Worm (Caenorhabditis elegans) whole organism, mixed stage, embryonic: ENCODE data around the gene T06E8.2.
A peak's percentile ranks its signal among the peaks of the same experiment; 100 is the strongest.

Experiments used
- M03D4.4 ChIP-seq: sonication (generic microtip); optimal IDR thresholded peaks from 2 replicates; lab custom pipeline; 2017; ENCODE audit warnings: mild to moderate bottlenecking, missing genetic modification characterization, missing compliant biosample characterization
- bed-3 ChIP-seq: fragments of 200-800 bp; sonication (Bioruptor generic); optimal IDR thresholded peaks from 3 replicates; lab custom pipeline; 2018; ENCODE audit warnings: mild to moderate bottlenecking, missing genetic modification characterization, moderate library complexity, missing compliant biosample characterization
- blmp-1 ChIP-seq: fragments of 150-350 bp; optimal IDR thresholded peaks from 2 replicates; lab custom pipeline; 2014; ENCODE audit warnings: missing biosample characterization, missing genetic modification characterization
- ceh-39 ChIP-seq: fragments of 150-350 bp; optimal IDR thresholded peaks from 2 replicates; lab custom pipeline; 2014; ENCODE audit warnings: missing biosample characterization, missing genetic modification characterization
- ceh-43 ChIP-seq: fragments of 200-800 bp; sonication (Bioruptor generic); optimal IDR thresholded peaks from 2 replicates; lab custom pipeline; 2018; ENCODE audit warnings: mild to moderate bottlenecking, missing genetic modification characterization, moderate library complexity, missing compliant biosample characterization
- ceh-83 ChIP-seq: fragments of 200-800 bp; sonication (Bioruptor generic); optimal IDR thresholded peaks from 2 replicates; lab custom pipeline; 2018; ENCODE audit warnings: mild to moderate bottlenecking, missing genetic modification characterization, missing compliant biosample characterization
- ces-1 ChIP-seq: fragments of 150-350 bp; optimal IDR thresholded peaks from 2 replicates; lab custom pipeline; 2014; ENCODE audit warnings: missing biosample characterization, missing genetic modification reagents, missing genetic modification characterization
- cnd-1 ChIP-seq: fragments of 200-800 bp; sonication (Bioruptor generic); optimal IDR thresholded peaks from 2 replicates; lab custom pipeline; 2018; ENCODE audit warnings: mild to moderate bottlenecking, missing genetic modification characterization, missing compliant biosample characterization
- drap-1 ChIP-seq: fragments of 200-800 bp; sonication (Bioruptor generic); optimal IDR thresholded peaks from 3 replicates; lab custom pipeline; 2018; ENCODE audit warnings: mild to moderate bottlenecking, missing genetic modification characterization, missing compliant biosample characterization
- elt-3 ChIP-seq: fragments of 150-350 bp; optimal IDR thresholded peaks from 2 replicates; lab custom pipeline; 2014; ENCODE audit warnings: missing biosample characterization, missing genetic modification characterization
- ham-2 ChIP-seq: fragments of 200-800 bp; sonication (Bioruptor generic); optimal IDR thresholded peaks from 2 replicates; lab custom pipeline; 2018; ENCODE audit warnings: mild to moderate bottlenecking, missing genetic modification characterization, missing compliant biosample characterization
- hlh-1 ChIP-seq: fragments of 150-350 bp; optimal IDR thresholded peaks from 2 replicates; lab custom pipeline; 2014; ENCODE audit warnings: missing biosample characterization, missing genetic modification reagents, missing genetic modification characterization
- lin-13 ChIP-seq: fragments of 150-350 bp; optimal IDR thresholded peaks from 2 replicates; lab custom pipeline; 2014; ENCODE audit warnings: missing biosample characterization, missing genetic modification characterization
- lin-32 ChIP-seq: fragments of 200-800 bp; sonication (Bioruptor generic); optimal IDR thresholded peaks from 2 replicates; lab custom pipeline; 2018; ENCODE audit warnings: mild to moderate bottlenecking, missing genetic modification characterization, missing compliant biosample characterization
- lsy-2 ChIP-seq: fragments of 150-350 bp; optimal IDR thresholded peaks from 2 replicates; lab custom pipeline; 2014; ENCODE audit warnings: missing biosample characterization, missing genetic modification characterization
- mab-5 ChIP-seq: fragments of 150-350 bp; optimal IDR thresholded peaks from 2 replicates; lab custom pipeline; 2014; ENCODE audit warnings: missing biosample characterization, missing genetic modification characterization
- mep-1 ChIP-seq: fragments of 150-350 bp; optimal IDR thresholded peaks from 2 replicates; lab custom pipeline; 2017; ENCODE audit warnings: missing biosample characterization, missing genetic modification reagents, missing genetic modification characterization, inconsistent platforms
- mls-2 ChIP-seq: sonication (generic microtip); optimal IDR thresholded peaks from 2 replicates; lab custom pipeline; 2016; ENCODE audit warnings: mild to moderate bottlenecking, missing genetic modification characterization, moderate library complexity, missing compliant biosample characterization
- nhr-2 ChIP-seq: fragments of 150-350 bp; optimal IDR thresholded peaks from 2 replicates; lab custom pipeline; 2014; ENCODE audit warnings: missing biosample characterization, missing genetic modification characterization
- nhr-237 ChIP-seq: fragments of 150-350 bp; optimal IDR thresholded peaks from 2 replicates; lab custom pipeline; 2014; ENCODE audit warnings: missing biosample characterization, missing genetic modification characterization
- nhr-28 ChIP-seq: fragments of 150-350 bp; optimal IDR thresholded peaks from 2 replicates; lab custom pipeline; 2014; ENCODE audit warnings: missing biosample characterization, missing genetic modification characterization
- nhr-76 ChIP-seq: sonication (generic microtip); optimal IDR thresholded peaks from 2 replicates; lab custom pipeline; 2017; ENCODE audit warnings: missing biosample characterization, missing genetic modification characterization
- pha-4 ChIP-seq: fragments of 150-350 bp; optimal IDR thresholded peaks from 2 replicates; lab custom pipeline; 2018; ENCODE audit warnings: missing biosample characterization, missing genetic modification reagents, missing genetic modification characterization
- sem-2 ChIP-seq: fragments of 200-800 bp; sonication (Bioruptor generic); optimal IDR thresholded peaks from 2 replicates; lab custom pipeline; 2018; ENCODE audit warnings: mild to moderate bottlenecking, missing genetic modification characterization, missing compliant biosample characterization
- snpc-4 ChIP-seq: fragments of 150-350 bp; optimal IDR thresholded peaks from 2 replicates; lab custom pipeline; 2014; ENCODE audit warnings: missing biosample characterization, missing genetic modification characterization
- sptf-1 ChIP-seq: sonication (generic microtip); optimal IDR thresholded peaks from 2 replicates; lab custom pipeline; 2017; ENCODE audit warnings: mild to moderate bottlenecking, missing genetic modification characterization, moderate library complexity, missing compliant biosample characterization
- unc-120 ChIP-seq: sonication (generic microtip); optimal IDR thresholded peaks from 2 replicates; lab custom pipeline; 2017; ENCODE audit warnings: missing genetic modification characterization, missing compliant biosample characterization; ENCODE audit not compliant: poor library complexity, severe bottlenecking
- unc-39 ChIP-seq: fragments of 150-350 bp; optimal IDR thresholded peaks from 2 replicates; lab custom pipeline; 2014; ENCODE audit warnings: missing biosample characterization, missing genetic modification characterization
- unc-62 ChIP-seq: fragments of 150-350 bp; optimal IDR thresholded peaks from 2 replicates; lab custom pipeline; 2014; ENCODE audit warnings: missing biosample characterization, missing genetic modification reagents, missing genetic modification characterization
- zip-8 ChIP-seq: fragments of 150-350 bp; optimal IDR thresholded peaks from 2 replicates; lab custom pipeline; 2014; ENCODE audit warnings: missing biosample characterization, missing genetic modification characterization

Gene T06E8.2

DNA sequence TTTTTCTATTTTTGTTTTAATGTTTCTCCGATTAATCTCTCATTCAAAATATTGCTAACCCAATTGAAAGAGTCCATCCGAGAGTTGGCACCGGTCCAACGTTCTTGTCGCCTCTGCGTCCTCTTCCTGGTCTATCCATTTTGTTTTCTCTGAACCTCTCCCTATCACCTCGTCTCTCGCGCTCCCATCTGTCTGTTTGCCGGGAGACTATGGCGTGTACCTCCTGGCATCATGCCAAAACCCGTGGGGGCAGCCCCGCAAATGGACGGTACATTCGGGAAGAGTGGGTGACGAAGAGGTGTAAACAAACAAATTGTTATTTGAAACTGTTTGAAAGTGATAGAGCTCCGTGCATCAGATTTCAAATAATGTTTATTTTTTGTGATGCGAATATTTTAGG lies at the start of gene T06E8.2:
Gene T06E8.2 (minus strand): TSS at position 139 of the 400 bp plus-strand sequence.
- TF ChIP-seq ham-2 (GFP tag; lab: Kevin White, UChicago), result peak; percentile 7
- no peak for TF ChIP-seq nhr-2
- peak; percentile 82 for TF ChIP-seq cnd-1 (tag; lab: Kevin White, UChicago)
- TF ChIP-seq lin-32 (GFP tag; lab: Kevin White, UChicago), result peak; percentile 71
- TF ChIP-seq unc-120 (tag; lab: Kevin White, UChicago), result peak; percentile 56
- peak; percentile 22 for TF ChIP-seq ces-1 (GFP tag; lab: Kevin White, UChicago)
- TF ChIP-seq ceh-83 (GFP tag; lab: Kevin White, UChicago), result peak; percentile 5
- TF ChIP-seq drap-1, result no peak

DNA sequence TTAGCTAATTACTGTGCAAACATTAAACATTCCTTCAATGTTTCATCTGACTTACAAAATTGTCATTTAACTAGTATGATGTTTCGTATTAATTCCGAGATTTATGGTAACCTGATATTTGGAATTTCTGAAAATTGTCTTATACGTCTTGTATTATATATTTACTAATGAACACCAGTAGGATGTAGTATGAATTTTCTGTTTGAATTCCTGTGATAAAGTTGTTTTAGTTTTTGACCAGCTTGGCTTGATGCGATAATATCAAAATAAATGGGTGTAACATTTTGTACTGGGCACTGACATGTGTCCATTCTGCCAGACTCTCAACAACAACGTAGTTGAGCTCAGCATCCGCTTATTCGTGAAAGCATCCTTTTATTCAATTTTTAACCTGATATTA lies 48.7 kb upstream of the T06E8.2 start, which contains the start of gene R04B5.6:
Gene R04B5.6 (plus strand): TSS at position 301 of the 400 bp plus-strand sequence.
- peak; percentile 6 for TF ChIP-seq hlh-1 (tag; lab: Kevin White, UChicago)
- no peak for TF ChIP-seq ces-1 (GFP tag; lab: Kevin White, UChicago)
- TF ChIP-seq lsy-2 (tag; lab: Kevin White, UChicago), result no peak

DNA sequence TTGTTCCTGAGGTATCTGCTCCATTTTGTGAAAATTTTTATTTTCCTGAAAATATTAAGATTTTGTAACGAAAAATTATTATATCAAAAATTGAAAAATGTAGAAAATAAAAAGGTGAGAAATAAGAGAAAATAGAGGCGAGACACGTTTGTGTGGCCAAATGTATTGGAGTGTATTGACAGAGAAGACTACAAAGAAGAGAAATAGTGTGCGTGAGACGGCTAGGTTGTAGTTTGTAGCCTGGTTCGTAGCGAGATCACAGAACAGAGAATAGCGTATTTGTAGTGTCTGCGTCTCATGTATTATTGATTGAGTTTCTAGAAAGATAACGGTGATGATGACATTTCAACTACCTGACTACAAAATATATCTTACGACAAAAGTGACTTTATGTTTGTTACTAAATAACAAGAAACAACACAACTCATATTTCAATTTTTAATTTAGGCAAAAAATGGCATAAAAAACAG lies 47.8 kb upstream of the T06E8.2 start, which contains the start of gene nhr-12:
Gene nhr-12 (minus strand): TSS at position 51 of the 470 bp plus-strand sequence.
- TF ChIP-seq ceh-83 (GFP tag; lab: Kevin White, UChicago) (no peak), unc-120 (tag; lab: Kevin White, UChicago) (no peak), mep-1 (tag; lab: Kevin White, UChicago) (peak; percentile 13), sem-2 (no peak), nhr-28 (tag; lab: Kevin White, UChicago) (peak; percentile 50)

DNA sequence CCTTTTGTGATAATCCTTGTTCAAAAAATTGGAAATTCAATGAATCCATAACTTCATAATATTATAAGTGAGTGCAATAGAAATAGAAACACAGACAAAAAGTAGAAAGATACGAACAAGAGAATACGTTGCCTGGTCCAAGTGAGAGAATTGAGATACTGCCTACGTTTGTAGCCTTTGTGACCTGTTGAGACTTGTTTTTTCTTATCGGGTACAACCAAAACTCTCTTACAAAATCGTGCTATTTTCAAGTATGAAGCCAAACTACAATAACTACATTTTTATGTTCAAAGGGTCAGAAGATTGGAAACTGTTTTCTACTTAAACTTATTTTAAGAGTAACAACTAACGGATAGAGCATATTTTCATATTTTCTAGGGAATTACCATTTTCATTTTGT lies 45.4 kb upstream of the T06E8.2 start, which contains the start of gene nhr-205:
Gene nhr-205 (minus strand): TSS at position 141 of the 400 bp plus-strand sequence.
- TF ChIP-seq unc-62, result no peak
- no peak for TF ChIP-seq elt-3
- no peak for TF ChIP-seq bed-3
- TF ChIP-seq mls-2 (tag; lab: Kevin White, UChicago), result no peak
- no peak for TF ChIP-seq ceh-39
- TF ChIP-seq, all 35 proteins: peak for 0

DNA sequence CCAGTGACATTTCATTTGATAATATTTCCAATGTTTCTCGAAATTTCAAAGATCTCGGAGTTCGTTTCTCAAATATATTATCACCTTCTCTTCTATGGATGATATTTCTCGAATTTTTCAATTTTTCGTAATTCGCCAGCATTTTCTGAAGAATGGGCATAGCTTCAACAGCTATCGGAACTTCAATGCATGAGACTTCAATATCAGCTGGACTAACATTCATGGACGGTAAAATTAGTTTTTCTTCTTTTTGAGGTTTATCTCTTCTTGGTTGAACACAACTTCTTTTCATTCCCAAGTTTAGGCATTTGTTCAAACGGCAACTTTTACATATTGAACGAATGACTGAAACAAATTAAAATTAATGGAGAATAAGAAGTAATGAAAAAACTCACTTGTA lies 44.7 kb upstream of the T06E8.2 start:
- TF ChIP-seq ces-1 (GFP tag; lab: Kevin White, UChicago) (no peak), zip-8 (tag; lab: Kevin White, UChicago) (no peak), ceh-43 (no peak), nhr-237 (tag; lab: Kevin White, UChicago) (no peak), lin-13 (tag; lab: Kevin White, UChicago) (no peak), mls-2 (tag; lab: Kevin White, UChicago) (no peak), blmp-1 (tag; lab: Kevin White, UChicago) (no peak), nhr-76 (tag; lab: Kevin White, UChicago) (no peak), lsy-2 (tag; lab: Kevin White, UChicago) (no peak), mab-5 (tag; lab: Kevin White, UChicago) (no peak)

DNA sequence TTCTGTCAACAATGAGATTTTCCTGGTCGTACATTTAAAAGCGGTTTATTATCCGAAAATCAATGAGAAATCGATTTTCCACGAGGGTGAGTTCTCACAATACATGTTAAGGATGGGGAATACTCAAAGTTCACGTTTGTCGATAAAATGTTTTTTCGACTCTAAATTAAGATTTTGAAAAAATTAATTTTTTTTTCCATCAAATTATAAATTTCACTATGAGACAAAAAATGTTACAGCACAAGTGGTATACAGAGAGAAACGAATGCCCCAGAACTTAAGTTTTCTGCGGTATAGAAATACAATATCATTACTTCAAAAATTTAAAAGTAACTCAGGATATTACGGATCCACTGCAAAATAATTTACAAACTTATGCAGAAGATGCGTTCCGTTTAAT lies 42.0 kb upstream of the T06E8.2 start, which contains the start of gene R04B5.1:
Gene R04B5.1 (minus strand): TSS at position 101 of the 400 bp plus-strand sequence.
- TF ChIP-seq unc-39 (tag; lab: Kevin White, UChicago) (no peak), sem-2 (no peak), M03D4.4 (tag; lab: Kevin White, UChicago) (no peak), sptf-1 (tag; lab: Kevin White, UChicago) (no peak), nhr-76 (tag; lab: Kevin White, UChicago) (no peak), pha-4 (no peak), mep-1 (tag; lab: Kevin White, UChicago) (no peak), ceh-83 (GFP tag; lab: Kevin White, UChicago) (no peak), lin-13 (tag; lab: Kevin White, UChicago) (no peak), snpc-4 (tag; lab: Kevin White, UChicago) (no peak), unc-62 (no peak), lin-32 (GFP tag; lab: Kevin White, UChicago) (no peak), bed-3 (no peak), cnd-1 (tag; lab: Kevin White, UChicago) (no peak)
